Worm (Caenorhabditis elegans): ENCODE results near the gene ttr-39.

DNA sequence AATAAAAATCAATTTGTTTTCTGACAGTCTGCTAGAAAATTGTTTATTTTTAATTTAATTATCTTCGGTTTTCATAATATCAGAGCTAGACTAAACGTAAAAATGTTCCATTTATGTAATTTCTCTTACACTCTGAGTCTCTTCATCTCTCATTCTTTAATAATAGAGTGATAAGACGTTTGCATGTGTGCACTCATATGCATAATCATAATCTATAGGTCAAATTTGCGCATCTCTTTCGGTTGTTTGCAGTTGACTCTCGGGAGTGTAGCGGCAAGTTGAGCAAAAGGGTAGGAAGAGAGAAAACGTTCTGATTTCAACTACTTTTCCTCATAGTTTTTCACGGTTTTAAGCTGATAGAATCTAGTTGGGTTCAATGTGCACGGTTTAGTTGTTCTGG is 23.2 kb downstream of the ttr-39 start:
- TF ChIP-seq tab-1 (GFP tag; IDR thresholded peaks at IDR 0.05) (no peak), ztf-29 (GFP tag; IDR thresholded peaks at IDR 0.05) (no peak), cog-1 (tag; optimal IDR thresholded peaks at IDR 0.05) (no peak)
